Worm (Caenorhabditis elegans) whole organism, L3 larva: ENCODE data around the gene C16B8.2.

ENCODE experiments used
- R02D3.7 ChIP-seq: fragments of 150-350 bp; optimal IDR thresholded peaks from 2 replicates; lab custom pipeline; 2014; ENCODE audit warnings: missing biosample characterization, missing genetic modification characterization
- ama-1 ChIP-seq: fragments of 150-350 bp; optimal IDR thresholded peaks from 2 replicates; lab custom pipeline; 2018
- egl-27 ChIP-seq: sonication (generic microtip); optimal IDR thresholded peaks from 4 replicates; lab custom pipeline; 2017; ENCODE audit warnings: missing biosample characterization, missing genetic modification reagents, missing genetic modification characterization
- elt-2 ChIP-seq: sonication (generic microtip); optimal IDR thresholded peaks from 2 replicates; lab custom pipeline; 2016; ENCODE audit warnings: missing genetic modification reagents, mild to moderate bottlenecking, missing genetic modification characterization, missing compliant biosample characterization
- fos-1 ChIP-seq: fragments of 150-350 bp; optimal IDR thresholded peaks from 2 replicates; lab custom pipeline; 2014; ENCODE audit warnings: missing biosample characterization, missing genetic modification characterization
- lin-39 ChIP-seq: fragments of 150-350 bp; optimal IDR thresholded peaks from 2 replicates; lab custom pipeline; 2018; ENCODE audit warnings: missing biosample characterization, missing genetic modification reagents, missing genetic modification characterization
- nfya-1 ChIP-seq: sonication (generic microtip); optimal IDR thresholded peaks from 2 replicates; lab custom pipeline; 2017; ENCODE audit warnings: missing genetic modification characterization, mild to moderate bottlenecking, missing compliant biosample characterization, antibody characterized with exemption, moderate library complexity; ENCODE audit not compliant: insufficient read depth
- nhr-11 ChIP-seq: fragments of 150-350 bp; optimal IDR thresholded peaks from 2 replicates; lab custom pipeline; 2014; ENCODE audit warnings: missing biosample characterization, missing genetic modification characterization
- pqm-1 ChIP-seq: fragments of 150-350 bp; optimal IDR thresholded peaks from 2 replicates; lab custom pipeline; 2017; ENCODE audit warnings: missing biosample characterization, missing genetic modification characterization, inconsistent platforms

ce11 chrX:3919689-3920088, 46.5 kb downstream of the C16B8.2 start:
- TF ChIP-seq ama-1 (lab: Kevin White, UChicago) (no peak), nhr-11 (tag; lab: Kevin White, UChicago) (no peak), nfya-1 (tag; lab: Kevin White, UChicago) (no peak), pqm-1 (tag; lab: Kevin White, UChicago) (no peak), R02D3.7 (tag; lab: Kevin White, UChicago) (no peak), fos-1 (tag; lab: Kevin White, UChicago) (no peak), elt-2 (no peak), egl-27 (no peak), lin-39 (tag; lab: Kevin White, UChicago) (no peak)
